Worm (Caenorhabditis elegans) whole organism, L4 larva: ENCODE data around the gene C25H3.3.

Experiments used
- F10B5.3 ChIP-seq: sonication (generic microtip); optimal IDR thresholded peaks from 2 replicates; lab custom pipeline; 2016; ENCODE audit warnings: mild to moderate bottlenecking, missing genetic modification characterization, missing compliant biosample characterization
- F44E2.7 ChIP-seq: fragments of 200-800 bp; sonication (Bioruptor generic); IDR thresholded peaks from 2 replicates; pipeline ENCODE4 v2.1.2; 2022; ENCODE audit warnings: missing genetic modification characterization, missing compliant biosample characterization
- F49E8.2 ChIP-seq: sonication (generic microtip); optimal IDR thresholded peaks from 2 replicates; lab custom pipeline; 2016; ENCODE audit warnings: missing compliant biosample characterization, mild to moderate bottlenecking, missing genetic modification characterization, borderline replicate concordance
- R02D3.7 ChIP-seq: fragments of 150-350 bp; sonication (generic microtip); optimal IDR thresholded peaks from 3 replicates; lab custom pipeline; 2014; ENCODE audit warnings: missing biosample characterization, missing genetic modification characterization
- T20F7.1 ChIP-seq: fragments of 200-800 bp; sonication (Bioruptor generic); optimal IDR thresholded peaks from 2 replicates; lab custom pipeline; 2018; ENCODE audit warnings: mild to moderate bottlenecking, missing genetic modification characterization, missing compliant biosample characterization
- Y75B8A.6 ChIP-seq: fragments of 200-800 bp; sonication (Bioruptor generic); IDR thresholded peaks from 2 replicates; pipeline ENCODE4 v1.3.6; 2022; ENCODE audit warnings: missing genetic modification reagents, missing genetic modification characterization, missing compliant biosample characterization
- ZK337.2 ChIP-seq: fragments of 200-800 bp; sonication (Bioruptor generic); IDR thresholded peaks from 2 replicates; pipeline ENCODE4 v1.3.6; 2022; ENCODE audit warnings: missing genetic modification reagents, missing genetic modification characterization, missing compliant biosample characterization
- aly-2 ChIP-seq: sonication (generic microtip); optimal IDR thresholded peaks from 2 replicates; lab custom pipeline; 2018; ENCODE audit warnings: missing biosample characterization, missing genetic modification characterization
- ama-1 ChIP-seq: fragments of 150-350 bp; optimal IDR thresholded peaks from 2 replicates; lab custom pipeline; 2014; ENCODE audit warnings: inconsistent platforms, mixed read lengths
- ceh-20 ChIP-seq: fragments of 200-800 bp; sonication (Bioruptor generic); IDR thresholded peaks from 2 replicates; pipeline ENCODE4 v1.3.6; 2022; ENCODE audit warnings: missing genetic modification reagents, missing genetic modification characterization, missing compliant biosample characterization
- ceh-28 ChIP-seq: fragments of 150-350 bp; optimal IDR thresholded peaks from 2 replicates; lab custom pipeline; 2014; ENCODE audit warnings: missing biosample characterization, missing genetic modification reagents, missing genetic modification characterization
- ceh-62 ChIP-seq: sonication (generic microtip); optimal IDR thresholded peaks from 2 replicates; lab custom pipeline; 2017; ENCODE audit warnings: missing biosample characterization, missing genetic modification characterization
- ceh-82 ChIP-seq: sonication (generic microtip); optimal IDR thresholded peaks from 2 replicates; lab custom pipeline; 2017; ENCODE audit warnings: missing biosample characterization, missing genetic modification characterization
- cey-2 ChIP-seq: sonication (generic microtip); optimal IDR thresholded peaks from 3 replicates; lab custom pipeline; 2017; ENCODE audit warnings: missing genetic modification characterization, mild to moderate bottlenecking, missing compliant biosample characterization, antibody characterized with exemption, borderline replicate concordance; ENCODE audit not compliant: insufficient read depth
- daf-19 ChIP-seq: fragments of 200-800 bp; sonication (Bioruptor generic); conservative IDR thresholded peaks from 2 replicates; pipeline ENCODE4 v1.3.6; 2022; ENCODE audit warnings: missing genetic modification characterization, missing compliant biosample characterization
- daf-8 ChIP-seq: fragments of 200-800 bp; sonication (Bioruptor generic); IDR thresholded peaks from 2 replicates; pipeline ENCODE4 v1.3.6; 2022; ENCODE audit warnings: missing genetic modification characterization, missing compliant biosample characterization
- dmd-9 ChIP-seq: fragments of 200-800 bp; sonication (Bioruptor generic); IDR thresholded peaks from 2 replicates; pipeline ENCODE4 v1.3.6; 2022; ENCODE audit warnings: missing genetic modification reagents, missing genetic modification characterization, missing compliant biosample characterization
- dpl-1 ChIP-seq: fragments of 150-350 bp; optimal IDR thresholded peaks from 2 replicates; lab custom pipeline; 2014; ENCODE audit warnings: missing biosample characterization, missing genetic modification reagents, missing genetic modification characterization
- egl-27 ChIP-seq: sonication (generic microtip); optimal IDR thresholded peaks from 3 replicates; lab custom pipeline; 2017; ENCODE audit warnings: missing biosample characterization, missing genetic modification reagents, missing genetic modification characterization
- hlh-11 ChIP-seq: fragments of 200-800 bp; sonication (Bioruptor generic); optimal IDR thresholded peaks from 2 replicates; lab custom pipeline; 2018; ENCODE audit warnings: mild to moderate bottlenecking, missing genetic modification characterization, missing compliant biosample characterization
- lin-13 ChIP-seq: fragments of 150-350 bp; optimal IDR thresholded peaks from 2 replicates; lab custom pipeline; 2014; ENCODE audit warnings: missing biosample characterization, missing genetic modification reagents, missing genetic modification characterization
- lin-15B ChIP-seq: fragments of 150-350 bp; sonication (generic microtip); optimal IDR thresholded peaks from 3 replicates; lab custom pipeline; 2014; ENCODE audit warnings: missing biosample characterization, missing genetic modification characterization
- mdl-1 ChIP-seq, 2 experiments: fragments of 150-350 bp in 1 of 2; sonication (generic microtip) in 1 of 2; optimal IDR thresholded peaks; 2 replicates each; lab custom pipeline; 2014 to 2017; ENCODE audit warnings: missing biosample characterization in 2 of 2, missing genetic modification characterization in 2 of 2
- mdt-29 ChIP-seq: fragments of 200-800 bp; sonication (Bioruptor generic); IDR thresholded peaks from 2 replicates; pipeline ENCODE4 v1.3.6; 2022; ENCODE audit warnings: missing genetic modification reagents, missing genetic modification characterization, missing compliant biosample characterization
- mxl-2 ChIP-seq: fragments of 200-800 bp; sonication (Bioruptor generic); conservative IDR thresholded peaks from 2 replicates; pipeline ENCODE4 v1.3.6; 2022; ENCODE audit warnings: missing genetic modification reagents, missing genetic modification characterization, missing compliant biosample characterization
- mxl-3 ChIP-seq: fragments of 200-800 bp; sonication (Bioruptor generic); optimal IDR thresholded peaks from 2 replicates; lab custom pipeline; 2018; ENCODE audit warnings: mild to moderate bottlenecking, missing genetic modification characterization, missing compliant biosample characterization
- nhr-102 ChIP-seq: sonication (generic microtip); optimal IDR thresholded peaks from 2 replicates; lab custom pipeline; 2016; ENCODE audit warnings: mild to moderate bottlenecking, missing genetic modification characterization, moderate library complexity, missing compliant biosample characterization
- nhr-11 ChIP-seq: fragments of 150-350 bp; optimal IDR thresholded peaks from 2 replicates; lab custom pipeline; 2014; ENCODE audit warnings: missing biosample characterization, missing genetic modification characterization
- nhr-25 ChIP-seq: sonication (generic microtip); optimal IDR thresholded peaks from 2 replicates; lab custom pipeline; 2017; ENCODE audit warnings: missing genetic modification characterization, mild to moderate bottlenecking, missing compliant biosample characterization, antibody characterized with exemption, moderate library complexity, borderline replicate concordance; ENCODE audit not compliant: insufficient read depth
- nhr-28 ChIP-seq: fragments of 150-350 bp; optimal IDR thresholded peaks from 2 replicates; lab custom pipeline; 2014; ENCODE audit warnings: missing biosample characterization, missing genetic modification characterization
- nhr-42 ChIP-seq: fragments of 200-800 bp; sonication (Bioruptor generic); IDR thresholded peaks from 2 replicates; pipeline ENCODE4 v1.3.6; 2022; ENCODE audit warnings: missing genetic modification characterization, missing compliant biosample characterization
- pha-4 ChIP-seq, 2 experiments: fragments of 150-350 bp in 1 of 2; fragments of 200-800 bp in 1 of 2; sonication (Bioruptor generic) in 1 of 2; IDR thresholded peaks in 1 of 2; optimal IDR thresholded peaks in 1 of 2; 2 replicates each; pipeline versions ENCODE4 v1.3.6 to Lab custom; 2014 to 2022; ENCODE audit warnings: missing genetic modification characterization in 2 of 2, missing genetic modification reagents in 2 of 2, missing biosample characterization in 1 of 2, missing compliant biosample characterization in 1 of 2
- set-16 ChIP-seq: fragments of 200-800 bp; sonication (Bioruptor generic); IDR thresholded peaks from 2 replicates; pipeline ENCODE4 v1.3.6; 2022; ENCODE audit warnings: missing genetic modification reagents, missing genetic modification characterization, missing compliant biosample characterization
- skn-1 ChIP-seq: fragments of 150-350 bp; optimal IDR thresholded peaks from 2 replicates; lab custom pipeline; 2014; ENCODE audit warnings: missing biosample characterization, missing genetic modification characterization
- tag-97 ChIP-seq: fragments of 200-800 bp; sonication (Bioruptor generic); IDR thresholded peaks from 2 replicates; pipeline ENCODE4 v1.3.6; 2022; ENCODE audit warnings: missing genetic modification characterization, missing compliant biosample characterization
- tra-1 ChIP-seq: fragments of 200-800 bp; sonication (Bioruptor generic); IDR thresholded peaks from 2 replicates; pipeline ENCODE4 v1.3.6; 2022; ENCODE audit warnings: missing genetic modification reagents, missing genetic modification characterization, missing compliant biosample characterization
- unc-62 ChIP-seq, 3 experiments: fragments of 150-350 bp in 1 of 3; sonication (generic microtip); optimal IDR thresholded peaks in 2 of 3; peaks in 1 of 3; 1 replicate in 1 of 3; 2 replicates in 2 of 3; lab custom pipeline; 2014 to 2017; ENCODE audit warnings: missing biosample characterization in 3 of 3, missing genetic modification characterization in 3 of 3, missing genetic modification reagents in 3 of 3, missing genotype in 1 of 3
- zip-2 ChIP-seq: fragments of 150-350 bp; optimal IDR thresholded peaks from 2 replicates; lab custom pipeline; 2014; ENCODE audit warnings: missing biosample characterization, missing genetic modification characterization
- ztf-7 ChIP-seq: fragments of 150-350 bp; optimal IDR thresholded peaks from 2 replicates; lab custom pipeline; 2014; ENCODE audit warnings: missing biosample characterization, missing genetic modification characterization

C25H3.3 gene

DNA sequence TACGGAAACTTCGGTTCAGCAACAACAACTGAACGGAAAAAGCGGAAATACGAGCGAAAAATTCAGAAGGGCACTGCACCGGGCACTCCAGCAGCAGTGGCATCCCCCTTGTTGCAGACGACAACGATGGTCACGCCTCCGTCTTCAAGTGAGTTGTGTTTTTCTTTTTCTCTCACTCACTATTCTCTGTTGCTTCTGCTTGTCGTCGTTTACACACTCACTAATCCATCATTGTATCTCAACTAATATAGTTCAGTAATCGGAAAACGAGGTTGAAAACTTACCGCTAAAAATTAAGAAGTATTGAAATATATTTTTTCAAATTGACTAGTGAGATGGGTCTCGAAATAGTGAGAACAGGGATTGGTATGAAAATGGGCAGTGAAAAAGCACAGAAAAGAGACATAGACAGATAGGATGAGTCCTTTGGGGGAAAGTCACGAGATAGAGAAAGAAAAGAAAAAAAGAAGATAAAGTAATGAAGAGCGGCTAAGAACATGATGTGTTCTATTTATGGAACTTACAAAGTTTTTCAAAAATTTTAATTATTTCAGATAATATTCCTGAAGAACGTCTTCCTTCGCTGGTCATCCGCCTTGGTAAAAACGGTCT, 30.7 kb upstream of the C25H3.3 start (continued):
- TF ChIP-seq dmd-9 (GFP tag; lab: Robert Waterston, UW) (no peak), unc-62 (GFP tag; optimal IDR thresholded peaks at IDR 0.05 in 1 of 2; lab: Kevin White, UChicago) (peak in 1 of 2 experiments; percentile 91), unc-62 (tag; optimal IDR thresholded peaks at IDR 0.05; lab: Kevin White, UChicago) (no peak)

DNA sequence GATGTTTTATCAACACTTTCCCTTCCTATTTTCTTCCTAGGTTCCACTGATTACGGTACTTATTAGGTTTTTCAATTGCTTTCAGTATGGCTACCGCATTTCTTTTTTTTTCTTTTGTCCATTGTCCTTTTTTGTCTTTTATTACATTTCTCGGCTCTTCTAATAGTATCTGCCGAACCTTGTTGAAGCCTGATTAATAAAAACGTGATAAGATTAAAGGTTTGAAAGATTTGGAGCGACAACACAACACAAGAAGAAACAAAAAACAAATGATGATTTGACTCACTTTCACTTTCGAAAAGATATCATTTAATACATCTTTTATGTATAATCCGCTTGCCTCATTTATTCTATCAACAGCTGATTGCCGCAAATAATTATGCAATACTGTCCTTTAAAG, 29.0 kb upstream of the C25H3.3 start, which contains the start of gene C25H3.15:
Gene C25H3.15, plus strand, starts transcription at position 301 of the 400 bp plus-strand sequence.
- TF ChIP-seq nhr-42 (GFP tag; lab: Robert Waterston, UW) = no peak
- TF ChIP-seq ama-1 (lab: Kevin White, UChicago) = no peak
- TF ChIP-seq zip-2 (tag; lab: Kevin White, UChicago) = no peak
- TF ChIP-seq hlh-11 (tag; lab: Kevin White, UChicago) = no peak
- TF ChIP-seq lin-15B (tag; lab: Kevin White, UChicago) = no peak
- TF ChIP-seq ceh-20 = no peak
- no peak for TF ChIP-seq nhr-11 (tag; lab: Kevin White, UChicago)
- no peak for TF ChIP-seq daf-8
- no peak for TF ChIP-seq cey-2 (tag; lab: Kevin White, UChicago)
- no peak for TF ChIP-seq ceh-62 (tag; lab: Kevin White, UChicago)
- no peak for TF ChIP-seq ZK337.2 (GFP tag; lab: Robert Waterston, UW)
- no peak for TF ChIP-seq R02D3.7
- no peak for TF ChIP-seq F49E8.2 (tag; lab: Kevin White, UChicago)
- TF ChIP-seq Y75B8A.6 (GFP tag; lab: Robert Waterston, UW) = no peak
- no peak for TF ChIP-seq mxl-2 (GFP tag; lab: Robert Waterston, UW)
- no peak for TF ChIP-seq skn-1 (tag; lab: Kevin White, UChicago)
- no peak for TF ChIP-seq daf-19
- TF ChIP-seq, all 104 proteins: peak for 0

DNA sequence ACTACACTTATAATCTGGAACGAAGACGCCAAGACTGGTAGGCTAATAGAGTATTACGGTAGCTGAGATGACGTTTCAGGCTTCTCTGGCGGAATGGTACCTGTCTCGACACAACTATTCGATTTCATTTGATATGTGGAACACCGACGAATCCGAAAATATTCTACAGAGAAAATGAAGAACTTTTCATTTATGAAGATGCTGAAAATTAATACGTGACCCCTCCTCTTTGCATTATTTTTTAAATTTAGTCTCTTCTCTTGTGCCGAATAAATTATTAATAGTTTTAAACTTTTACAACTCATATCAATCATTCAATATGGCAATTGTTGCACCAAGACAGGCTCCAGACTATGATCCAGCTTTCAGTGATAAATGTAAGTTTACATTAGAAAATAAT, 28.0 kb upstream of the C25H3.3 start, which contains the start of gene C25H3.16:
Gene C25H3.16, plus strand, starts transcription at position 301 of the 400 bp plus-strand sequence.
- TF ChIP-seq F10B5.3 (tag; lab: Kevin White, UChicago) (no peak), tag-97 (GFP tag; lab: Robert Waterston, UW) (no peak), nhr-102 (tag; lab: Kevin White, UChicago) (no peak), tra-1 (no peak), egl-27 (tag; lab: Kevin White, UChicago) (no peak), pha-4 (GFP tag; IDR thresholded peaks at IDR 0.05; lab: Robert Waterston, UW) (no peak), pha-4 (tag; optimal IDR thresholded peaks at IDR 0.05; lab: Kevin White, UChicago) (no peak), aly-2 (tag; lab: Kevin White, UChicago) (no peak), mdl-1 (tag; optimal IDR thresholded peaks at IDR 0.05; lab: Kevin White, UChicago) (no peak)

DNA sequence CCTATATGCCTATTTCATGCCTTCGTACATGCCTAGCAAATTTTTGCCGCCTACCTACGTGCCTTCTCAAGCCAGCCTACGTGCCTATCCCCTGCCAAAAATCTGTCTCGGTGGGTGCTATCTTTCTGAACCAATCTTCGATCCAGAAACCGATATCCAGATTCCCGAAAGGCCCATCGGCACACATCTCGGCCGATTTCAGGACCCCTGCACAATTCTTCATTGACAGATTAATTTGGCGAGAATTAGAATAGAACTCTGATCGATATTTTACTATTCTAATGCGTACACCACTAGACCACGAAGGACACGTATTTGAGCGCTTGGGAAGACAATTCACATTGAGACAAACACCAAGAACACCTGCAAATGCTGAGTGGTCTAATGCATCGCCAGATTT, 26.5 kb upstream of the C25H3.3 start:
- TF ChIP-seq tag-97 (GFP tag; lab: Robert Waterston, UW) (no peak), pha-4 (GFP tag; IDR thresholded peaks at IDR 0.05; lab: Robert Waterston, UW) (no peak), pha-4 (tag; optimal IDR thresholded peaks at IDR 0.05; lab: Kevin White, UChicago) (no peak), mxl-3 (GFP tag; lab: Kevin White, UChicago) (no peak), F44E2.7 (GFP tag; lab: Robert Waterston, UW) (no peak), ceh-82 (tag; lab: Kevin White, UChicago) (no peak), T20F7.1 (GFP tag; lab: Kevin White, UChicago) (no peak), mdt-29 (GFP tag; lab: Robert Waterston, UW) (no peak), ztf-7 (tag; lab: Kevin White, UChicago) (no peak), lin-13 (GFP tag; lab: Kevin White, UChicago) (no peak), set-16 (GFP tag; lab: Robert Waterston, UW) (no peak), ZK337.2 (GFP tag; lab: Robert Waterston, UW) (no peak), ceh-28 (tag; lab: Kevin White, UChicago) (no peak), F10B5.3 (tag; lab: Kevin White, UChicago) (no peak), dpl-1 (GFP tag; lab: Kevin White, UChicago) (no peak), nhr-28 (tag; lab: Kevin White, UChicago) (no peak), nhr-25 (no peak)
